Worm (Caenorhabditis elegans): Measurements from ENCODE around the gene srv-34.
A peak's percentile ranks its signal among the peaks of the same experiment; 100 is the strongest.

DNA sequence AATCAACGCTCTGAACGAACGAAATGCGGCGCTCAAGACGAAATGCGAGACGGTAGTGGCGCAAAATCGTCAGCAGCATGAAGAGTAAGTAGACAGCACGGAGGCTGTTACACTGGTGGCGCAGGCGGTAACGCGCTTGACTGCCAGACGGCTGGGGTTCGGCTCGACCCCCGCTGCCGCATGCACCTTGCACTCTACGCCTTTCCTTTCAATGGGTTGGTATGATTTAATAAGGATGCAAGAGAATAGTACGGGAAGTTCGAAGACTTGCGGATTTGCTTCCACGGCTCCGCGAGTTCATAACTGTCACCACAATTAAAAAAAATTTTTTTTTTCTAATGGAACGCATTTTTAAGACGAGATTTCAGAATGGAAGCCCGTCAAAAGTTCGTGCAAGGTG, 4.5 kb downstream of the srv-34 start:
- TF ChIP-seq nhr-179 (tag; optimal IDR thresholded peaks at IDR 0.05): peak; percentile 44
- 0 out of 2 replicates have a peak, but pooled peaks have one; percentile 35 for TF ChIP-seq aptf-3 (GFP tag; IDR thresholded peaks at IDR 0.05)
- TF ChIP-seq efl-1 (GFP tag; optimal IDR thresholded peaks at IDR 0.05): peak; percentile 12
- TF ChIP-seq snpc-4 (GFP tag; optimal IDR thresholded peaks at IDR 0.05): peak; percentile 80
- TF ChIP-seq snpc-4 (tag; optimal IDR thresholded peaks at IDR 0.05): peak; percentile 39 to 89 (median 82)
- TF ChIP-seq rec-8 (tag; optimal IDR thresholded peaks at IDR 0.05): peak; percentile 81 to 89
- peak; percentile 83 for TF ChIP-seq mcd-1 (GFP tag; IDR thresholded peaks at IDR 0.05)
- peak; percentile 73 for TF ChIP-seq unc-130 (GFP tag; optimal IDR thresholded peaks at IDR 0.05)
- no peak for TF ChIP-seq unc-62 (GFP tag; optimal IDR thresholded peaks at IDR 0.05)
- TF ChIP-seq lsl-1 (GFP tag; optimal IDR thresholded peaks at IDR 0.05): peak; percentile 54
- TF ChIP-seq rpc-1 (optimal IDR thresholded peaks at IDR 0.05): peak; percentile 92
- peak; percentile 88 for TF ChIP-seq rpc-1 (tag; optimal IDR thresholded peaks at IDR 0.05)
- peak; percentile 45 for TF ChIP-seq gei-17 (GFP tag; optimal IDR thresholded peaks at IDR 0.05)
- TF ChIP-seq lsy-27 (tag; optimal IDR thresholded peaks at IDR 0.05; ENCODE audit: borderline replicate concordance, insufficient read depth): peak; percentile 59
- TF ChIP-seq chd-7 (tag; optimal IDR thresholded peaks at IDR 0.05): peak; percentile 84
- peak; percentile 88 for TF ChIP-seq ztf-28 (GFP tag; IDR thresholded peaks at IDR 0.05)
